Fruit fly (Drosophila melanogaster) whole organism, embryonic: ENCODE results near the gene RpS15Aa.

Source experiments
- B-H2 ChIP-seq: fragments of 200-800 bp; sonication (Bioruptor generic); optimal IDR thresholded peaks from 2 replicates; lab custom pipeline; 2018; ENCODE audit warnings: missing biosample characterization, mild to moderate bottlenecking, missing genetic modification characterization
- C15 ChIP-seq: fragments of 200-800 bp; sonication (Bioruptor generic); IDR thresholded peaks from 3 replicates; pipeline ENCODE4 v1.3.6; 2022; ENCODE audit warnings: missing biosample characterization, missing genetic modification characterization
- CG11247 ChIP-seq: fragments of 200-800 bp; sonication (Bioruptor generic); IDR thresholded peaks from 2 replicates; pipeline ENCODE4 v1.3.6; 2022; ENCODE audit warnings: missing biosample characterization, missing genetic modification characterization
- CG11695 ChIP-seq: fragments of 200-800 bp; sonication (Bioruptor generic); IDR thresholded peaks from 3 replicates; pipeline ENCODE4 v1.3.6; 2022; ENCODE audit warnings: missing biosample characterization, missing genetic modification characterization
- CG11723 ChIP-seq: fragments of 200-800 bp; sonication (Bioruptor generic); optimal IDR thresholded peaks from 2 replicates; lab custom pipeline; 2017; ENCODE audit warnings: missing biosample characterization, mild to moderate bottlenecking, missing genetic modification characterization
- CG12744 ChIP-seq: fragments of 200-800 bp; sonication (Bioruptor generic); optimal IDR thresholded peaks from 2 replicates; lab custom pipeline; 2016; ENCODE audit warnings: missing biosample characterization, missing genetic modification characterization
- CG12769 ChIP-seq: fragments of 200-800 bp; sonication (Bioruptor generic); optimal IDR thresholded peaks from 2 replicates; lab custom pipeline; 2019; ENCODE audit warnings: missing biosample characterization, mild to moderate bottlenecking, missing genetic modification characterization, moderate library complexity
- CG13775 ChIP-seq: fragments of 200-800 bp; sonication (Bioruptor generic); optimal IDR thresholded peaks from 3 replicates; lab custom pipeline; 2017; ENCODE audit warnings: missing biosample characterization, mild to moderate bottlenecking, missing genetic modification characterization
- CG15514 ChIP-seq: fragments of 200-800 bp; sonication (Bioruptor generic); optimal IDR thresholded peaks from 3 replicates; lab custom pipeline; 2017; ENCODE audit warnings: missing biosample characterization, missing genetic modification characterization, mild to moderate bottlenecking, moderate library complexity, missing genetic modification reagents
- CG18599 ChIP-seq: fragments of 200-800 bp; sonication (Bioruptor generic); optimal IDR thresholded peaks from 3 replicates; lab custom pipeline; 2017; ENCODE audit warnings: missing biosample characterization, missing genetic modification characterization, mild to moderate bottlenecking, moderate library complexity, missing genetic modification reagents
- CG31365 ChIP-seq: fragments of 200-800 bp; sonication (Bioruptor generic); optimal IDR thresholded peaks from 2 replicates; lab custom pipeline; 2018; ENCODE audit warnings: missing biosample characterization, mild to moderate bottlenecking, missing genetic modification characterization
- CG3281 ChIP-seq: fragments of 200-800 bp; sonication (Bioruptor generic); optimal IDR thresholded peaks from 3 replicates; lab custom pipeline; 2017; ENCODE audit warnings: missing biosample characterization, mild to moderate bottlenecking, missing genetic modification characterization
- CG4730 ChIP-seq: fragments of 200-800 bp; sonication (Bioruptor generic); IDR thresholded peaks from 2 replicates; pipeline ENCODE4 v1.3.6; 2022; ENCODE audit warnings: missing biosample characterization, missing genetic modification characterization
- CG7839 ChIP-seq: fragments of 200-800 bp; sonication (Bioruptor generic); optimal IDR thresholded peaks from 3 replicates; lab custom pipeline; 2018; ENCODE audit warnings: missing biosample characterization, mild to moderate bottlenecking, missing genetic modification characterization, moderate library complexity
- CG8089 ChIP-seq: fragments of 200-800 bp; sonication (Bioruptor generic); optimal IDR thresholded peaks from 3 replicates; lab custom pipeline; 2016; ENCODE audit warnings: missing biosample characterization, missing genetic modification characterization
- CG8924 ChIP-seq: fragments of 200-800 bp; optimal IDR thresholded peaks from 3 replicates; lab custom pipeline; 2019; ENCODE audit warnings: missing biosample characterization, mild to moderate bottlenecking, missing genetic modification characterization, moderate library complexity
- CG9215 ChIP-seq: fragments of 200-800 bp; sonication (Bioruptor generic); IDR thresholded peaks from 2 replicates; pipeline ENCODE4 v1.3.6; 2022; ENCODE audit warnings: missing biosample characterization, missing genetic modification characterization
- Drgx ChIP-seq: fragments of 200-800 bp; sonication (Bioruptor generic); IDR thresholded peaks from 2 replicates; pipeline ENCODE4 v1.3.6; 2022; ENCODE audit warnings: missing biosample characterization, missing genetic modification characterization
- E2f1 ChIP-seq: fragments of 200-800 bp; sonication (Bioruptor generic); IDR thresholded peaks from 2 replicates; pipeline ENCODE4 v1.3.6; 2022; ENCODE audit warnings: missing biosample characterization, missing genetic modification characterization
- Gug ChIP-seq: fragments of 200-800 bp; sonication (Bioruptor generic); IDR thresholded peaks from 4 replicates; pipeline ENCODE4 v1.3.6; 2022; ENCODE audit warnings: missing biosample characterization, missing genetic modification characterization
- Med ChIP-seq: fragments of 200-800 bp; sonication (Bioruptor generic); peaks from one replicate; lab custom pipeline; 2016; ENCODE audit warnings: missing biosample characterization, missing genetic modification characterization, mild to moderate bottlenecking, inconsistent platforms, moderate library complexity
- Optix ChIP-seq: fragments of 200-800 bp; sonication (Bioruptor generic); IDR thresholded peaks from 3 replicates; pipeline ENCODE4 v1.3.6; 2022; ENCODE audit warnings: missing biosample characterization, missing genetic modification characterization
- PHDP ChIP-seq: fragments of 200-800 bp; sonication (Bioruptor generic); optimal IDR thresholded peaks from 3 replicates; lab custom pipeline; 2018; ENCODE audit warnings: missing biosample characterization, mild to moderate bottlenecking, missing genetic modification characterization, moderate library complexity
- Rfx ChIP-seq: fragments of 200-800 bp; sonication (Bioruptor generic); IDR thresholded peaks from 2 replicates; pipeline ENCODE4 v1.3.6; 2022; ENCODE audit warnings: missing biosample characterization, missing genetic modification characterization
- Sin3A ChIP-seq: fragments of >200 bp; optimal IDR thresholded peaks from 2 replicates; lab custom pipeline; 2018
- az2 ChIP-seq: fragments of 200-800 bp; sonication (Bioruptor generic); optimal IDR thresholded peaks from 3 replicates; lab custom pipeline; 2016; ENCODE audit warnings: missing biosample characterization, missing genetic modification characterization
- bcd ChIP-seq: fragments of 200-800 bp; sonication (Bioruptor generic); optimal IDR thresholded peaks from 2 replicates; lab custom pipeline; 2017; ENCODE audit warnings: missing biosample characterization, mild to moderate bottlenecking, missing genetic modification characterization
- ci ChIP-seq: fragments of 200-800 bp; sonication (Bioruptor generic); IDR thresholded peaks from 3 replicates; pipeline ENCODE4 v1.3.6; 2022; ENCODE audit warnings: missing biosample characterization, missing genetic modification characterization
- cwo ChIP-seq: fragments of 200-800 bp; sonication (Bioruptor generic); optimal IDR thresholded peaks from 3 replicates; lab custom pipeline; 2017; ENCODE audit warnings: missing biosample characterization, missing genetic modification characterization, mild to moderate bottlenecking, moderate library complexity, missing genetic modification reagents
- dmrt99B ChIP-seq: fragments of 200-800 bp; sonication (Bioruptor generic); optimal IDR thresholded peaks from 2 replicates; lab custom pipeline; 2018; ENCODE audit warnings: missing biosample characterization, mild to moderate bottlenecking, missing genetic modification characterization, moderate library complexity
- exex ChIP-seq: fragments of 200-800 bp; sonication (Bioruptor generic); optimal IDR thresholded peaks from 4 replicates; lab custom pipeline; 2018; ENCODE audit warnings: missing biosample characterization, mild to moderate bottlenecking, missing genetic modification characterization, moderate library complexity
- fu2 ChIP-seq: fragments of 200-800 bp; sonication (Bioruptor generic); optimal IDR thresholded peaks from 2 replicates; lab custom pipeline; 2016; ENCODE audit warnings: missing biosample characterization, missing genetic modification characterization
- grau ChIP-seq: fragments of 200-800 bp; optimal IDR thresholded peaks from 3 replicates; lab custom pipeline; 2019; ENCODE audit warnings: missing biosample characterization, mild to moderate bottlenecking, missing genetic modification characterization, moderate library complexity
- jing ChIP-seq: fragments of 200-800 bp; sonication (Bioruptor generic); optimal IDR thresholded peaks from 2 replicates; lab custom pipeline; 2018; ENCODE audit warnings: missing biosample characterization, mild to moderate bottlenecking, missing genetic modification characterization
- knrl ChIP-seq: fragments of 200-800 bp; sonication (Bioruptor generic); IDR thresholded peaks from 3 replicates; pipeline ENCODE4 v1.3.6; 2022; ENCODE audit warnings: missing biosample characterization, missing genetic modification characterization; ENCODE audit not compliant: partially characterized antibody
- lilli ChIP-seq: fragments of 200-800 bp; sonication (Bioruptor generic); optimal IDR thresholded peaks from 3 replicates; lab custom pipeline; 2016; ENCODE audit warnings: missing biosample characterization, missing genetic modification characterization
- luna ChIP-seq: fragments of 200-800 bp; sonication (Bioruptor generic); optimal IDR thresholded peaks from 2 replicates; lab custom pipeline; 2016; ENCODE audit warnings: missing biosample characterization, missing genetic modification characterization
- mld ChIP-seq: fragments of 200-800 bp; sonication (Bioruptor generic); IDR thresholded peaks from 3 replicates; pipeline ENCODE4 v1.3.6; 2022; ENCODE audit warnings: missing biosample characterization, missing genetic modification characterization; ENCODE audit not compliant: partially characterized antibody
- nom ChIP-seq: fragments of 200-800 bp; sonication (Bioruptor generic); optimal IDR thresholded peaks from 2 replicates; lab custom pipeline; 2017; ENCODE audit warnings: missing biosample characterization, missing genetic modification characterization, mild to moderate bottlenecking, moderate library complexity, missing genetic modification reagents
- org-1 ChIP-seq: fragments of 200-800 bp; sonication (Bioruptor generic); optimal IDR thresholded peaks from 2 replicates; lab custom pipeline; 2017; ENCODE audit warnings: missing biosample characterization, missing genetic modification characterization
- run ChIP-seq: fragments of 200-800 bp; sonication (Bioruptor generic); optimal IDR thresholded peaks from 3 replicates; lab custom pipeline; 2018; ENCODE audit warnings: missing biosample characterization, mild to moderate bottlenecking, missing genetic modification characterization
- schlank ChIP-seq: fragments of 200-800 bp; sonication (Bioruptor generic); optimal IDR thresholded peaks from 2 replicates; lab custom pipeline; 2018; ENCODE audit warnings: missing biosample characterization, mild to moderate bottlenecking, missing genetic modification characterization
- sens ChIP-seq: fragments of 200-800 bp; sonication (Bioruptor generic); peaks from one replicate; lab custom pipeline; 2016; ENCODE audit warnings: missing biosample characterization, missing genetic modification characterization
- so ChIP-seq: fragments of 200-800 bp; sonication (Bioruptor generic); IDR thresholded peaks from 3 replicates; pipeline ENCODE4 v1.3.6; 2022; ENCODE audit warnings: missing biosample characterization, missing genetic modification characterization
- stc ChIP-seq: fragments of 200-800 bp; sonication (Bioruptor generic); IDR thresholded peaks from 2 replicates; pipeline ENCODE4 v1.3.6; 2022; ENCODE audit warnings: missing biosample characterization, missing genetic modification characterization
- sug ChIP-seq: fragments of 200-800 bp; optimal IDR thresholded peaks from 2 replicates; lab custom pipeline; 2019; ENCODE audit warnings: missing biosample characterization, mild to moderate bottlenecking, missing genetic modification characterization, moderate library complexity
- unpg ChIP-seq: fragments of 200-800 bp; sonication (Bioruptor generic); optimal IDR thresholded peaks from 3 replicates; lab custom pipeline; 2018; ENCODE audit warnings: missing biosample characterization, mild to moderate bottlenecking, missing genetic modification characterization, moderate library complexity
- zfh2 ChIP-seq: fragments of 200-800 bp; sonication (Bioruptor generic); optimal IDR thresholded peaks from 2 replicates; lab custom pipeline; 2016; ENCODE audit warnings: missing biosample characterization, missing genetic modification characterization

Gene RpS15Aa

DNA sequence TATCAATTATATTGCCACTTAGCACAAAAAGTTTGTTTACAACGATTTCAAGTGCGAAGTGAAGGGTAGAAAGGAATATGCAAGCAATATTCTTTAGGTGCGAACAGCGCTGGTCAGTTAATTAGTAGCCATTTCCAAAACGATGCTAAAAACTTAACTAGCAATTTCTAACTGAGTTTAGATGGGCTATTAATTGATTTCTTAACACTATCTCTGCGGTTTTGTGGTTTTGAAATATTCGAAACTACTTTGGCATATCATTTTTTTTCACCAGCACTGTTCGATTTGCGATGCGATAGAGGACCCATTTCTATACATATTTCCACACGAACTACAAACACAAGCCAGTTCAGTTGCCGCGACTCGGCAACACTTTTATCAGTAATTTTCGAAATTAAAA, 39.0 kb upstream of the RpS15Aa start (continued):
- TF ChIP-seq schlank (no peak), B-H2 (no peak), ci (GFP tag; lab: Robert Waterston, UW) (no peak), knrl (no peak), CG13775 (peak; percentile 12), Gug (GFP tag; lab: Robert Waterston, UW) (no peak), mld (GFP tag; lab: Robert Waterston, UW) (no peak), CG3281 (GFP tag; lab: Kevin White, UChicago) (peak; percentile 44), CG12769 (tag; lab: Kevin White, UChicago) (peak; percentile 46), PHDP (peak; percentile 11), CG9215 (no peak), run (tag; lab: Kevin White, UChicago) (no peak), nom (GFP tag; lab: Kevin White, UChicago) (peak; percentile 26), unpg (GFP tag; lab: Kevin White, UChicago) (peak; percentile 2), CG31365 (tag; lab: Kevin White, UChicago) (no peak), so (GFP tag; lab: Robert Waterston, UW) (0 out of 3 replicates have a peak, but pooled peaks have one; percentile 15), CG11247 (GFP tag; lab: Robert Waterston, UW) (no peak), CG8924 (tag; lab: Kevin White, UChicago) (peak; percentile 20), Drgx (GFP tag; lab: Robert Waterston, UW) (peak; percentile 55), CG7839 (tag; lab: Kevin White, UChicago) (peak; percentile 17), fu2 (GFP tag; lab: Kevin White, UChicago) (no peak), dmrt99B (tag; lab: Kevin White, UChicago) (no peak), Optix (no peak), Sin3A (lab: Kevin White, UChicago) (no peak), az2 (GFP tag; lab: Kevin White, UChicago) (no peak), sens (GFP tag; lab: Kevin White, UChicago) (peak; percentile 63), stc (GFP tag; lab: Robert Waterston, UW) (peak; percentile 54), exex (tag; lab: Kevin White, UChicago) (peak; percentile 69), Med (GFP tag; lab: Kevin White, UChicago) (peak; percentile 86), jing (GFP tag; lab: Kevin White, UChicago) (no peak), Rfx (GFP tag; lab: Robert Waterston, UW) (peak; percentile 39; the same call in 1 of the 2 replicates), E2f1 (GFP tag; lab: Robert Waterston, UW) (peak; percentile 17; the same call in 1 of the 2 replicates), CG12744 (GFP tag; lab: Kevin White, UChicago) (no peak), C15 (no peak), CG15514 (peak; percentile 29), grau (tag; lab: Kevin White, UChicago) (peak; percentile 31), cwo (peak; percentile 43), CG18599 (GFP tag; lab: Kevin White, UChicago) (peak; percentile 67), CG11723 (GFP tag; lab: Kevin White, UChicago) (no peak), org-1 (GFP tag; lab: Kevin White, UChicago) (no peak), CG8089 (GFP tag; lab: Kevin White, UChicago) (no peak), CG4730 (no peak), bcd (no peak), lilli (GFP tag; lab: Kevin White, UChicago) (peak; percentile 49), sug (tag; lab: Kevin White, UChicago) (peak; percentile 2), CG11695 (0 out of 3 replicates have a peak, but pooled peaks have one; percentile 42), zfh2 (GFP tag; lab: Kevin White, UChicago) (peak; percentile 42), luna (GFP tag; lab: Kevin White, UChicago) (no peak)
